Fruit fly (Drosophila melanogaster) whole organism, embryonic: ENCODE data around the gene CG7878.

Experiments
- Ada2b ChIP-seq: fragments of 200-800 bp; sonication (Bioruptor generic); IDR thresholded peaks from 2 replicates; pipeline ENCODE4 v1.3.6; 2022; ENCODE audit warnings: missing biosample characterization, missing genetic modification characterization
- Aef1 ChIP-seq: fragments of 200-800 bp; sonication (Bioruptor generic); IDR thresholded peaks from 3 replicates; pipeline ENCODE4 v1.3.6; 2022; ENCODE audit warnings: missing biosample characterization, missing genetic modification characterization
- CG11456 ChIP-seq: fragments of 200-800 bp; sonication (Bioruptor generic); IDR thresholded peaks from 3 replicates; pipeline ENCODE4 v1.3.6; 2022; ENCODE audit warnings: missing biosample characterization, missing genetic modification characterization
- CG11723 ChIP-seq: fragments of 200-800 bp; sonication (Bioruptor generic); optimal IDR thresholded peaks from 2 replicates; lab custom pipeline; 2017; ENCODE audit warnings: missing biosample characterization, mild to moderate bottlenecking, missing genetic modification characterization
- CG12219 ChIP-seq: fragments of 200-800 bp; sonication (Bioruptor generic); optimal IDR thresholded peaks from 3 replicates; lab custom pipeline; 2018; ENCODE audit warnings: missing biosample characterization, mild to moderate bottlenecking, missing genetic modification characterization
- CG14860 ChIP-seq: fragments of 200-800 bp; sonication (Bioruptor generic); IDR thresholded peaks from 3 replicates; pipeline ENCODE4 v1.3.6; 2022; ENCODE audit warnings: missing biosample characterization, missing genetic modification characterization; ENCODE audit not compliant: partially characterized antibody
- CG1529 ChIP-seq: fragments of 200-800 bp; sonication (Bioruptor generic); optimal IDR thresholded peaks from 3 replicates; lab custom pipeline; 2018; ENCODE audit warnings: missing biosample characterization, missing genetic modification characterization
- CG15479 ChIP-seq: fragments of 200-800 bp; sonication (Bioruptor generic); optimal IDR thresholded peaks from 3 replicates; lab custom pipeline; 2019; ENCODE audit warnings: missing biosample characterization, mild to moderate bottlenecking, missing genetic modification characterization, moderate library complexity
- CG15696 ChIP-seq: fragments of 200-800 bp; sonication (Bioruptor generic); optimal IDR thresholded peaks from 2 replicates; lab custom pipeline; 2019; ENCODE audit warnings: missing biosample characterization, mild to moderate bottlenecking, missing genetic modification characterization, moderate library complexity
- CG16779 ChIP-seq: fragments of 200-800 bp; sonication (Bioruptor generic); IDR thresholded peaks from 2 replicates; pipeline ENCODE4 v1.3.6; 2022; ENCODE audit warnings: missing biosample characterization, missing genetic modification characterization
- CG16813 ChIP-seq: fragments of 200-800 bp; sonication (Bioruptor generic); IDR thresholded peaks from 3 replicates; pipeline ENCODE4 v1.3.6; 2022; ENCODE audit warnings: missing biosample characterization, missing genetic modification characterization; ENCODE audit not compliant: partially characterized antibody
- CG17328 ChIP-seq: fragments of 200-800 bp; sonication (Bioruptor generic); IDR thresholded peaks from 2 replicates; pipeline ENCODE4 v1.3.6; 2022; ENCODE audit warnings: missing biosample characterization, missing genetic modification characterization
- CG2889 ChIP-seq: fragments of 200-800 bp; sonication (Bioruptor generic); IDR thresholded peaks from 3 replicates; pipeline ENCODE4 v1.3.6; 2022; ENCODE audit warnings: missing biosample characterization, missing genetic modification characterization
- CG33213 ChIP-seq: fragments of 200-800 bp; sonication (Bioruptor generic); optimal IDR thresholded peaks from 3 replicates; lab custom pipeline; 2016; ENCODE audit warnings: missing biosample characterization, missing genetic modification characterization
- CG43689 ChIP-seq: fragments of 200-800 bp; sonication (Bioruptor generic); IDR thresholded peaks from 2 replicates; pipeline ENCODE4 v1.3.6; 2022; ENCODE audit warnings: missing biosample characterization, missing genetic modification characterization
- CG4707 ChIP-seq: fragments of 200-800 bp; sonication (Bioruptor generic); optimal IDR thresholded peaks from 2 replicates; lab custom pipeline; 2018; ENCODE audit warnings: missing biosample characterization, mild to moderate bottlenecking, missing genetic modification characterization, moderate library complexity
- CG5245 ChIP-seq: fragments of 200-800 bp; sonication (Bioruptor generic); optimal IDR thresholded peaks from 3 replicates; lab custom pipeline; 2016; ENCODE audit warnings: missing biosample characterization, missing genetic modification characterization
- CG6854 ChIP-seq: fragments of 200-800 bp; sonication (Bioruptor generic); optimal IDR thresholded peaks from 3 replicates; lab custom pipeline; 2017; ENCODE audit warnings: missing biosample characterization, mild to moderate bottlenecking, missing genetic modification characterization
- CG7556 ChIP-seq: fragments of 200-800 bp; sonication (Bioruptor generic); optimal IDR thresholded peaks from 2 replicates; lab custom pipeline; 2017; ENCODE audit warnings: missing biosample characterization, mild to moderate bottlenecking, missing genetic modification characterization
- CG7928 ChIP-seq: fragments of 200-800 bp; sonication (Bioruptor generic); optimal IDR thresholded peaks from 2 replicates; lab custom pipeline; 2017; ENCODE audit warnings: missing biosample characterization, mild to moderate bottlenecking, missing genetic modification characterization
- CG8388 ChIP-seq: fragments of 200-800 bp; sonication (Bioruptor generic); optimal IDR thresholded peaks from 2 replicates; lab custom pipeline; 2019; ENCODE audit warnings: missing biosample characterization, mild to moderate bottlenecking, missing genetic modification characterization, moderate library complexity
- CG8478 ChIP-seq: fragments of >200 bp; optimal IDR thresholded peaks from 2 replicates; lab custom pipeline; 2018
- CG9609 ChIP-seq: fragments of 200-800 bp; sonication (Bioruptor generic); optimal IDR thresholded peaks from 3 replicates; lab custom pipeline; 2016; ENCODE audit warnings: missing biosample characterization, missing genetic modification characterization
- D19B ChIP-seq: fragments of 200-800 bp; sonication (Bioruptor generic); optimal IDR thresholded peaks from 2 replicates; lab custom pipeline; 2017; ENCODE audit warnings: missing biosample characterization, mild to moderate bottlenecking, missing genetic modification characterization
- Dfd ChIP-seq, 2 experiments: fragments of >200 bp; optimal IDR thresholded peaks; 2 replicates each; lab custom pipeline; 2017; ENCODE audit warnings: missing biosample characterization in 2 of 2, missing genetic modification characterization in 2 of 2
- Doc2 ChIP-seq: fragments of 200-800 bp; sonication (Bioruptor generic); IDR thresholded peaks from 2 replicates; pipeline ENCODE4 v1.3.6; 2022; ENCODE audit warnings: missing biosample characterization, missing genetic modification characterization
- Doc3 ChIP-seq: fragments of 200-800 bp; sonication (Bioruptor generic); IDR thresholded peaks from 3 replicates; pipeline ENCODE4 v1.3.6; 2022; ENCODE audit warnings: missing biosample characterization, missing genetic modification characterization; ENCODE audit not compliant: partially characterized antibody
- Lhr ChIP-seq: fragments of 200-800 bp; sonication (Bioruptor generic); optimal IDR thresholded peaks from 3 replicates; lab custom pipeline; 2017; ENCODE audit warnings: mild to moderate bottlenecking, missing biosample characterization, missing genetic modification reagents, missing genetic modification characterization
- Lpt ChIP-seq: fragments of >200 bp; optimal IDR thresholded peaks from 2 replicates; lab custom pipeline; 2018; ENCODE audit warnings: missing biosample characterization, missing genetic modification characterization
- Mes4 ChIP-seq: fragments of 200-800 bp; sonication (Bioruptor generic); optimal IDR thresholded peaks from 2 replicates; lab custom pipeline; 2016; ENCODE audit warnings: missing biosample characterization, missing genetic modification characterization
- NC2α ChIP-seq: fragments of 200-800 bp; sonication (Bioruptor generic); optimal IDR thresholded peaks from 2 replicates; lab custom pipeline; 2016; ENCODE audit warnings: missing biosample characterization, missing genetic modification characterization
- Oaz ChIP-seq: fragments of 200-800 bp; sonication (Bioruptor generic); IDR thresholded peaks from 2 replicates; pipeline ENCODE4 v1.3.6; 2022; ENCODE audit warnings: missing biosample characterization, missing genetic modification characterization
- Vsx1 ChIP-seq: fragments of 200-800 bp; sonication (Bioruptor generic); optimal IDR thresholded peaks from 2 replicates; lab custom pipeline; 2017; ENCODE audit warnings: missing biosample characterization, mild to moderate bottlenecking, missing genetic modification characterization, missing genetic modification reagents
- az2 ChIP-seq: fragments of 200-800 bp; sonication (Bioruptor generic); optimal IDR thresholded peaks from 3 replicates; lab custom pipeline; 2016; ENCODE audit warnings: missing biosample characterization, missing genetic modification characterization
- cg ChIP-seq: fragments of 200-800 bp; sonication (Bioruptor generic); optimal IDR thresholded peaks from 3 replicates; lab custom pipeline; 2019; ENCODE audit warnings: missing biosample characterization, mild to moderate bottlenecking, missing genetic modification characterization, moderate library complexity
- crc ChIP-seq: fragments of 200-800 bp; sonication (Bioruptor generic); optimal IDR thresholded peaks from 2 replicates; lab custom pipeline; 2016; ENCODE audit warnings: missing biosample characterization, missing genetic modification characterization
- grau ChIP-seq: fragments of 200-800 bp; optimal IDR thresholded peaks from 3 replicates; lab custom pipeline; 2019; ENCODE audit warnings: missing biosample characterization, mild to moderate bottlenecking, missing genetic modification characterization, moderate library complexity
- hth ChIP-seq: fragments of >200 bp; optimal IDR thresholded peaks from 2 replicates; lab custom pipeline; 2017; ENCODE audit warnings: inconsistent platforms
- kah ChIP-seq: fragments of 200-800 bp; sonication (Bioruptor generic); optimal IDR thresholded peaks from 2 replicates; lab custom pipeline; 2018; ENCODE audit warnings: missing biosample characterization, mild to moderate bottlenecking, missing genetic modification characterization
- ken ChIP-seq: fragments of 200-800 bp; sonication (Bioruptor generic); IDR thresholded peaks from 3 replicates; pipeline ENCODE4 v1.3.6; 2022; ENCODE audit warnings: missing biosample characterization, missing genetic modification characterization
- lola ChIP-seq, 3 experiments: fragments of >200 bp in 2 of 3; fragments of 200-800 bp in 1 of 3; sonication (Bioruptor generic) in 1 of 3; optimal IDR thresholded peaks; 2 replicates each; lab custom pipeline; 2017 to 2019; ENCODE audit warnings: missing biosample characterization in 3 of 3, missing genetic modification characterization in 3 of 3, mild to moderate bottlenecking in 1 of 3, moderate library complexity in 1 of 3
- pb ChIP-seq: fragments of 200-800 bp; sonication (Bioruptor generic); optimal IDR thresholded peaks from 3 replicates; lab custom pipeline; 2016; ENCODE audit warnings: missing biosample characterization, missing genetic modification characterization
- pfk ChIP-seq: fragments of 200-800 bp; sonication (Bioruptor generic); optimal IDR thresholded peaks from 2 replicates; lab custom pipeline; 2018; ENCODE audit warnings: missing biosample characterization, mild to moderate bottlenecking, missing genetic modification characterization, moderate library complexity
- pho ChIP-seq: fragments of 200-800 bp; sonication (Bioruptor generic); optimal IDR thresholded peaks from 2 replicates; lab custom pipeline; 2016; ENCODE audit warnings: missing biosample characterization, missing genetic modification characterization
- scrt ChIP-seq: fragments of 200-800 bp; sonication (Bioruptor generic); optimal IDR thresholded peaks from 2 replicates; lab custom pipeline; 2018; ENCODE audit warnings: missing biosample characterization, mild to moderate bottlenecking, missing genetic modification characterization, moderate library complexity
- sens-2 ChIP-seq: fragments of 200-800 bp; sonication (Bioruptor generic); IDR thresholded peaks from 2 replicates; pipeline ENCODE4 v1.3.6; 2022; ENCODE audit warnings: missing biosample characterization, missing genetic modification characterization
- slbo ChIP-seq: fragments of 200-800 bp; sonication (Bioruptor generic); IDR thresholded peaks from 2 replicates; pipeline ENCODE4 v1.3.6; 2022; ENCODE audit warnings: missing biosample characterization, missing genetic modification characterization
- stc ChIP-seq: fragments of 200-800 bp; sonication (Bioruptor generic); IDR thresholded peaks from 2 replicates; pipeline ENCODE4 v1.3.6; 2022; ENCODE audit warnings: missing biosample characterization, missing genetic modification characterization
- tgo ChIP-seq: fragments of 200-800 bp; sonication (Bioruptor generic); IDR thresholded peaks from 3 replicates; pipeline ENCODE4 v1.3.6; 2022; ENCODE audit warnings: missing biosample characterization, missing genetic modification characterization
- vfl ChIP-seq: fragments of 200-800 bp; sonication (Bioruptor generic); optimal IDR thresholded peaks from 2 replicates; lab custom pipeline; 2016; ENCODE audit warnings: missing biosample characterization, missing genetic modification characterization
- wek ChIP-seq: fragments of 200-800 bp; sonication (Bioruptor generic); optimal IDR thresholded peaks from 3 replicates; lab custom pipeline; 2018; ENCODE audit warnings: missing biosample characterization, mild to moderate bottlenecking, missing genetic modification characterization, moderate library complexity

The CG7878 gene

DNA sequence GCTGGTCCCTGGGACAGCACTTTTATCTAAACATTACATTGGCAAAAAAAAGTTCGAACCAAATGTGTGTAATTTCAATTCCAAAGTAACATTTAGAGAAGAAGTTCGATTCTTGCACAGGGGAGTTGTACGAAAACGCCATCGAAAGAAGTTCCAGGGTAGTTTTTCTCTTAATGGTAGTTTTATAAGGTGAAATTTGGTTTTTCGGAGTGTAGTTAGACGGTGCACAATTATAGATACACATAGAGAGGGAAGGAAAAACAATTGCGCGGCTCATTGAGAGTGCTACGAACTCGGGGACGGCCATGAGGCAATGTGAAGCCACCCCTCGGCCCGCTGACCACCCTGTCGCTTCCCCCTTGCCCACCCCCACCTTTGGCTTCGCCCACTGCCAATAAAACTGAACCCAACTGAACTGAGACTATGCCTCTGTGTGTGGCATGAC is 12.3 kb upstream of the CG7878 start (continued):
- TF ChIP-seq CG15479 (no peak), wek (GFP tag; lab: Kevin White, UChicago) (no peak), CG11456 (GFP tag; lab: Robert Waterston, UW) (0 out of 3 replicates have a peak, but pooled peaks have one; percentile 49), CG4707 (GFP tag; lab: Kevin White, UChicago) (peak; percentile 7), sens-2 (GFP tag; lab: Robert Waterston, UW) (0 out of 2 replicates have a peak, but pooled peaks have one; percentile 13), slbo (GFP tag; lab: Robert Waterston, UW) (peak; percentile 67), scrt (GFP tag; lab: Kevin White, UChicago) (peak; percentile 53), Doc2 (GFP tag; lab: Robert Waterston, UW) (no peak), stc (GFP tag; lab: Robert Waterston, UW) (peak; percentile 82), CG16813 (GFP tag; lab: Robert Waterston, UW) (no peak), pfk (no peak), CG15696 (tag; lab: Kevin White, UChicago) (peak; percentile 19), CG8478 (lab: Kevin White, UChicago) (no peak), pb (GFP tag; lab: Kevin White, UChicago) (peak; percentile 24), CG1529 (GFP tag; lab: Kevin White, UChicago) (peak; percentile 59), CG9609 (GFP tag; lab: Kevin White, UChicago) (peak; percentile 67), Oaz (GFP tag; lab: Robert Waterston, UW) (0 out of 2 replicates have a peak, but pooled peaks have one; percentile 13), lola (GFP tag; optimal IDR thresholded peaks at IDR 0.05; lab: Kevin White, UChicago) (peak in 1 of 3 experiments; percentile 50), grau (tag; lab: Kevin White, UChicago) (peak; percentile 65), CG14860 (no peak), az2 (peak; percentile 50), CG7928 (GFP tag; lab: Kevin White, UChicago) (no peak), crc (GFP tag; lab: Kevin White, UChicago) (peak; percentile 9), CG6854 (GFP tag; lab: Kevin White, UChicago) (no peak), CG2889 (peak; percentile 65; the same call in 2 of the 3 replicates), tgo (GFP tag; lab: Robert Waterston, UW) (peak; percentile 66), CG11723 (GFP tag; lab: Kevin White, UChicago) (peak; percentile 40), Ada2b (GFP tag; lab: Robert Waterston, UW) (peak; percentile 63), Vsx1 (GFP tag; lab: Kevin White, UChicago) (no peak), CG17328 (GFP tag; lab: Robert Waterston, UW) (peak; percentile 58), CG5245 (GFP tag; lab: Kevin White, UChicago) (peak; percentile 56), hth (lab: Kevin White, UChicago) (no peak), CG8388 (GFP tag; lab: Kevin White, UChicago) (peak; percentile 55), kah (GFP tag; lab: Kevin White, UChicago) (no peak), pho (GFP tag; lab: Kevin White, UChicago) (peak; percentile 34), Doc3 (GFP tag; lab: Robert Waterston, UW) (no peak), Lpt (GFP tag; lab: Kevin White, UChicago) (no peak), CG12219 (GFP tag; lab: Kevin White, UChicago) (peak; percentile 69), Lhr (GFP tag; lab: Kevin White, UChicago) (no peak), Mes4 (GFP tag; lab: Kevin White, UChicago) (peak; percentile 5), ken (GFP tag; lab: Robert Waterston, UW) (peak; percentile 60; the same call in 1 of the 3 replicates), D19B (GFP tag; lab: Kevin White, UChicago) (peak; percentile 44), CG7556 (peak; percentile 62), CG16779 (GFP tag; lab: Robert Waterston, UW) (0 out of 2 replicates have a peak, but pooled peaks have one; percentile 19), cg (GFP tag; lab: Kevin White, UChicago) (no peak), CG33213 (GFP tag; lab: Kevin White, UChicago) (no peak), Dfd (GFP tag; optimal IDR thresholded peaks at IDR 0.05; lab: Kevin White, UChicago) (no peak), CG43689 (GFP tag; lab: Robert Waterston, UW) (0 out of 2 replicates have a peak, but pooled peaks have one; percentile 42), NC2α (GFP tag; lab: Kevin White, UChicago) (no peak), vfl (GFP tag; lab: Kevin White, UChicago) (peak; percentile 38), Aef1 (GFP tag; lab: Robert Waterston, UW) (peak; percentile 46; the same call in 1 of the 3 replicates)
